Worm (Caenorhabditis elegans) whole organism, L1 larva: Measurements from ENCODE around the gene evl-14.

Experiments used
- C04F5.9 ChIP-seq: sonication (generic microtip); optimal IDR thresholded peaks from 2 replicates; lab custom pipeline; 2016; ENCODE audit warnings: missing genetic modification characterization, missing compliant biosample characterization
- C16A3.4 ChIP-seq: fragments of 150-350 bp; optimal IDR thresholded peaks from 2 replicates; lab custom pipeline; 2014; ENCODE audit warnings: missing biosample characterization, missing genetic modification characterization
- aha-1 ChIP-seq: fragments of 150-350 bp; optimal IDR thresholded peaks from 2 replicates; lab custom pipeline; 2014; ENCODE audit warnings: missing biosample characterization, missing genetic modification characterization
- alr-1 ChIP-seq: fragments of 200-800 bp; sonication (Bioruptor generic); optimal IDR thresholded peaks from 2 replicates; lab custom pipeline; 2018; ENCODE audit warnings: borderline replicate concordance, mild to moderate bottlenecking, missing genetic modification characterization, missing compliant biosample characterization
- ceh-88 ChIP-seq: fragments of 200-800 bp; sonication (Bioruptor generic); IDR thresholded peaks from 2 replicates; pipeline ENCODE4 v1.3.6; 2022; ENCODE audit warnings: missing genetic modification characterization, missing compliant biosample characterization
- efl-1 ChIP-seq, 4 experiments: fragments of 150-350 bp; optimal IDR thresholded peaks in 3 of 4; peaks in 1 of 4; 1 replicate in 1 of 4; 2 replicates in 3 of 4; lab custom pipeline; 2014; ENCODE audit warnings: missing biosample characterization in 2 of 4, missing genetic modification characterization in 2 of 4, missing genetic modification reagents in 2 of 4
- elt-2 ChIP-seq: sonication (generic microtip); optimal IDR thresholded peaks from 2 replicates; lab custom pipeline; 2016; ENCODE audit warnings: missing genetic modification characterization, mild to moderate bottlenecking, inconsistent platforms, missing compliant biosample characterization, missing genetic modification reagents
- elt-3 ChIP-seq, 6 experiments: fragments of 150-350 bp in 1 of 6; sonication (generic microtip); optimal IDR thresholded peaks; 2 replicates each; lab custom pipeline; 2017 to 2018; ENCODE audit warnings: missing biosample characterization in 6 of 6, missing genetic modification characterization in 6 of 6, inconsistent platforms in 1 of 6
- ets-5 ChIP-seq: fragments of 200-800 bp; sonication (Bioruptor generic); IDR thresholded peaks from 2 replicates; pipeline ENCODE4 v1.3.6; 2022; ENCODE audit warnings: missing genetic modification characterization, missing compliant biosample characterization
- fkh-10 ChIP-seq: sonication (generic microtip); optimal IDR thresholded peaks from 2 replicates; lab custom pipeline; 2017; ENCODE audit warnings: missing biosample characterization, missing genetic modification reagents, missing genetic modification characterization
- fos-1 ChIP-seq: fragments of 150-350 bp; optimal IDR thresholded peaks from 2 replicates; lab custom pipeline; 2014; ENCODE audit warnings: missing biosample characterization, missing genetic modification characterization
- hlh-17 ChIP-seq: fragments of 200-800 bp; sonication (Bioruptor generic); optimal IDR thresholded peaks from 2 replicates; lab custom pipeline; 2018; ENCODE audit warnings: missing genetic modification characterization, mild to moderate bottlenecking, missing compliant biosample characterization, moderate library complexity, borderline replicate concordance
- hpl-2 ChIP-seq: fragments of 150-350 bp; optimal IDR thresholded peaks from 2 replicates; lab custom pipeline; 2014; ENCODE audit warnings: missing biosample characterization, missing genetic modification reagents, missing genetic modification characterization
- isw-1 ChIP-seq: fragments of 200-800 bp; sonication (Bioruptor generic); IDR thresholded peaks from 2 replicates; pipeline ENCODE4 v1.3.6; 2022; ENCODE audit warnings: missing genetic modification characterization, missing compliant biosample characterization
- lin-14 ChIP-seq: fragments of 200-800 bp; sonication (Bioruptor generic); optimal IDR thresholded peaks from 2 replicates; lab custom pipeline; 2018; ENCODE audit warnings: mild to moderate bottlenecking, missing genetic modification characterization, moderate library complexity, missing compliant biosample characterization
- lin-35 ChIP-seq, 2 experiments: fragments of 150-350 bp; optimal IDR thresholded peaks; 2 replicates each; lab custom pipeline; 2014; ENCODE audit warnings: missing biosample characterization in 2 of 2, missing genetic modification characterization in 2 of 2, missing genetic modification reagents in 2 of 2
- lsy-2 ChIP-seq, 2 experiments: fragments of 150-350 bp; optimal IDR thresholded peaks; 2 replicates each; lab custom pipeline; 2014; ENCODE audit warnings: missing biosample characterization in 2 of 2, missing genetic modification characterization in 2 of 2
- mdl-1 ChIP-seq, 2 experiments: fragments of 150-350 bp; optimal IDR thresholded peaks; 2 replicates each; lab custom pipeline; 2014 to 2017; ENCODE audit warnings: missing biosample characterization in 2 of 2, missing genetic modification characterization in 2 of 2, inconsistent platforms in 1 of 2
- mef-2 ChIP-seq: fragments of 150-350 bp; optimal IDR thresholded peaks from 2 replicates; lab custom pipeline; 2014; ENCODE audit warnings: missing biosample characterization, missing genetic modification characterization
- nhr-71 ChIP-seq: sonication (generic microtip); optimal IDR thresholded peaks from 2 replicates; lab custom pipeline; 2016; ENCODE audit warnings: mild to moderate bottlenecking, missing genetic modification characterization, moderate library complexity, missing compliant biosample characterization
- nhr-77 ChIP-seq: fragments of 150-350 bp; optimal IDR thresholded peaks from 2 replicates; lab custom pipeline; 2014; ENCODE audit warnings: missing biosample characterization, missing genetic modification characterization
- nhr-84 ChIP-seq: sonication (generic microtip); optimal IDR thresholded peaks from 2 replicates; lab custom pipeline; 2017; ENCODE audit warnings: missing biosample characterization, missing genetic modification characterization
- nhr-90 ChIP-seq: sonication (generic microtip); optimal IDR thresholded peaks from 2 replicates; lab custom pipeline; 2016; ENCODE audit warnings: mild to moderate bottlenecking, missing genetic modification characterization, missing compliant biosample characterization; ENCODE audit not compliant: poor library complexity
- pax-3 ChIP-seq: fragments of 200-800 bp; sonication (Bioruptor generic); optimal IDR thresholded peaks from 2 replicates; lab custom pipeline; 2018; ENCODE audit warnings: mild to moderate bottlenecking, missing genetic modification characterization, moderate library complexity, missing compliant biosample characterization
- rnt-1 ChIP-seq: sonication (generic microtip); optimal IDR thresholded peaks from 2 replicates; lab custom pipeline; 2016; ENCODE audit warnings: mild to moderate bottlenecking, missing genetic modification characterization, moderate library complexity, missing compliant biosample characterization
- swsn-7 ChIP-seq: sonication (generic microtip); optimal IDR thresholded peaks from 2 replicates; lab custom pipeline; 2016; ENCODE audit warnings: missing genetic modification characterization, missing compliant biosample characterization
- tlp-1 ChIP-seq: fragments of 150-350 bp; optimal IDR thresholded peaks from 2 replicates; lab custom pipeline; 2014; ENCODE audit warnings: missing biosample characterization, missing genetic modification characterization
- unc-130 ChIP-seq: fragments of 150-350 bp; optimal IDR thresholded peaks from 2 replicates; lab custom pipeline; 2017; ENCODE audit warnings: missing biosample characterization, missing genetic modification characterization, inconsistent platforms
- unc-30 ChIP-seq: sonication (generic microtip); optimal IDR thresholded peaks from 2 replicates; lab custom pipeline; 2017; ENCODE audit warnings: missing biosample characterization, missing genetic modification characterization
- vab-15 ChIP-seq: sonication (generic microtip); optimal IDR thresholded peaks from 2 replicates; lab custom pipeline; 2017; ENCODE audit warnings: missing genotype, mild to moderate bottlenecking, missing genetic modification characterization, missing compliant biosample characterization

Gene evl-14

ce11 chrIII:4362332-4362731 is 49.4 kb upstream of the evl-14 start (continued):
- no peak for TF ChIP-seq hlh-17 (GFP tag; lab: Kevin White, UChicago)
- TF ChIP-seq swsn-7 (tag; lab: Kevin White, UChicago): peak; percentile 10
- TF ChIP-seq fkh-10 (GFP tag; lab: Kevin White, UChicago): no peak
- no peak for TF ChIP-seq elt-3 (tag; optimal IDR thresholded peaks at IDR 0.05; lab: Kevin White, UChicago)

ce11 chrIII:4359900-4360299 is 47.0 kb upstream of the evl-14 start:
- TF ChIP-seq vab-15 (tag; lab: Kevin White, UChicago): no peak

- TF ChIP-seq unc-30 (tag; lab: Kevin White, UChicago): no peak
- TF ChIP-seq efl-1 (optimal IDR thresholded peaks at IDR 0.05; lab: Kevin White, UChicago): no peak
- TF ChIP-seq efl-1 (GFP tag; optimal IDR thresholded peaks at IDR 0.05 in 1 of 2; lab: Kevin White, UChicago): peak in 1 of 2 experiments; percentile 44
- TF ChIP-seq lin-14: peak; percentile 19
- TF ChIP-seq hpl-2 (GFP tag; lab: Kevin White, UChicago): no peak
- TF ChIP-seq isw-1 (GFP tag; lab: Robert Waterston, UW): no peak
- no peak for TF ChIP-seq C04F5.9 (tag; lab: Kevin White, UChicago)
- TF ChIP-seq rnt-1 (tag; lab: Kevin White, UChicago): peak; percentile 40
Observed at ce11 chrIII:4359208-4359607, 46.3 kb upstream of the evl-14 start.

- TF ChIP-seq aha-1 (tag; lab: Kevin White, UChicago) (no peak), fos-1 (tag; lab: Kevin White, UChicago) (no peak), unc-130 (peak; percentile 34), nhr-71 (tag; lab: Kevin White, UChicago) (peak; percentile 49), lsy-2 (tag; optimal IDR thresholded peaks at IDR 0.05; lab: Kevin White, UChicago) (peak in 1 of 2 experiments; percentile 4), mef-2 (tag; lab: Kevin White, UChicago) (no peak), rnt-1 (tag; lab: Kevin White, UChicago) (peak; percentile 64), nhr-84 (tag; lab: Kevin White, UChicago) (no peak), ceh-88 (GFP tag; lab: Robert Waterston, UW) (no peak), tlp-1 (tag; lab: Kevin White, UChicago) (no peak), mdl-1 (tag; optimal IDR thresholded peaks at IDR 0.05; lab: Kevin White, UChicago) (peak in 1 of 2 experiments; percentile 7), alr-1 (no peak), elt-2 (tag; lab: Kevin White, UChicago) (no peak)
Observed at ce11 chrIII:4358345-4358744, 45.4 kb upstream of the evl-14 start.

ce11 chrIII:4357438-4357837 is 44.5 kb upstream of the evl-14 start:
- TF ChIP-seq rnt-1 (tag; lab: Kevin White, UChicago) (no peak), alr-1 (no peak), lsy-2 (tag; optimal IDR thresholded peaks at IDR 0.05; lab: Kevin White, UChicago) (no peak), ets-5 (GFP tag; lab: Robert Waterston, UW) (no peak), unc-130 (no peak), elt-2 (tag; lab: Kevin White, UChicago) (peak; percentile 27), lin-35 (GFP tag; optimal IDR thresholded peaks at IDR 0.05; lab: Kevin White, UChicago) (no peak), hpl-2 (GFP tag; lab: Kevin White, UChicago) (no peak)
- TF ChIP-seq, all 84 proteins: peak for 1

ce11 chrIII:4356384-4356783 is 43.5 kb upstream of the evl-14 start, which contains the start of gene mnp-1:
mnp-1 (plus strand) TSS chrIII:4356594.
- TF ChIP-seq nhr-90 (tag; lab: Kevin White, UChicago) (no peak), efl-1 (optimal IDR thresholded peaks at IDR 0.05; lab: Kevin White, UChicago) (no peak), efl-1 (GFP tag; optimal IDR thresholded peaks at IDR 0.05 in 1 of 2; lab: Kevin White, UChicago) (peak in 1 of 2 experiments; percentile 55)

- TF ChIP-seq pax-3 (tag; lab: Kevin White, UChicago): no peak
- no peak for TF ChIP-seq ets-5 (GFP tag; lab: Robert Waterston, UW)
- no peak for TF ChIP-seq nhr-77 (tag; lab: Kevin White, UChicago)
- TF ChIP-seq C16A3.4 (tag; lab: Kevin White, UChicago): no peak
Observed at ce11 chrIII:4349799-4350198, 36.9 kb upstream of the evl-14 start, which contains the start of gene B0285.6. B0285.6 (plus strand) TSS chrIII:4350099.
